Worm (Caenorhabditis elegans) whole organism, late embryonic: ENCODE measurements around the gene zyg-1.
A peak's percentile ranks its signal among the peaks of the same experiment; 100 is the strongest.

Experiments used
- C08G9.2 ChIP-seq: sonication (generic microtip); optimal IDR thresholded peaks from 2 replicates; lab custom pipeline; 2016; ENCODE audit warnings: mild to moderate bottlenecking, missing genetic modification characterization, moderate library complexity, missing compliant biosample characterization
- F13H6.1 ChIP-seq: sonication (generic microtip); optimal IDR thresholded peaks from 2 replicates; lab custom pipeline; 2016; ENCODE audit warnings: missing genetic modification characterization, missing compliant biosample characterization
- ceh-2 ChIP-seq: sonication (generic microtip); optimal IDR thresholded peaks from 2 replicates; lab custom pipeline; 2016; ENCODE audit warnings: missing genotype, missing genetic modification characterization, missing compliant biosample characterization
- che-1 ChIP-seq: sonication (generic microtip); optimal IDR thresholded peaks from 2 replicates; lab custom pipeline; 2016; ENCODE audit warnings: mild to moderate bottlenecking, missing genetic modification characterization, missing compliant biosample characterization
- eyg-1 ChIP-seq: sonication (generic microtip); optimal IDR thresholded peaks from 2 replicates; lab custom pipeline; 2016; ENCODE audit warnings: missing genotype, missing genetic modification characterization, missing compliant biosample characterization
- lin-11 ChIP-seq: fragments of 200-800 bp; sonication (Bioruptor generic); optimal IDR thresholded peaks from 2 replicates; lab custom pipeline; 2018; ENCODE audit warnings: mild to moderate bottlenecking, missing genetic modification characterization, missing compliant biosample characterization
- tbx-2 ChIP-seq: sonication (generic microtip); optimal IDR thresholded peaks from 2 replicates; lab custom pipeline; 2016; ENCODE audit warnings: missing genetic modification characterization, missing compliant biosample characterization
- unc-86 ChIP-seq: sonication (generic microtip); optimal IDR thresholded peaks from 2 replicates; lab custom pipeline; 2016; ENCODE audit warnings: missing genetic modification characterization, missing compliant biosample characterization

ce11 chrII:5661735-5662177 is 12.2 kb downstream of the zyg-1 start:
- TF ChIP-seq lin-11 (tag; lab: Kevin White, UChicago): peak; percentile 67
- TF ChIP-seq che-1 (tag; lab: Kevin White, UChicago): peak; percentile 63
- no peak for TF ChIP-seq eyg-1 (tag; lab: Kevin White, UChicago)
- TF ChIP-seq C08G9.2 (tag; lab: Kevin White, UChicago): peak; percentile 76
- peak; percentile 81 for TF ChIP-seq F13H6.1 (tag; lab: Kevin White, UChicago)
- peak; percentile 54 for TF ChIP-seq ceh-2 (tag; lab: Kevin White, UChicago)
- peak; percentile 72 for TF ChIP-seq unc-86
- peak; percentile 85 for TF ChIP-seq tbx-2
